Fruit fly (Drosophila melanogaster) S2 (cell line): ENCODE measurements around the gene CG43095.

Experiments
- CG8478 ChIP-seq: fragments of >200 bp; optimal IDR thresholded peaks from 2 replicates; lab custom pipeline; 2018
- CTCF ChIP-seq, 2 experiments: fragments of >200 bp; optimal IDR thresholded peaks; 2 replicates each; lab custom pipeline; 2018

DNA sequence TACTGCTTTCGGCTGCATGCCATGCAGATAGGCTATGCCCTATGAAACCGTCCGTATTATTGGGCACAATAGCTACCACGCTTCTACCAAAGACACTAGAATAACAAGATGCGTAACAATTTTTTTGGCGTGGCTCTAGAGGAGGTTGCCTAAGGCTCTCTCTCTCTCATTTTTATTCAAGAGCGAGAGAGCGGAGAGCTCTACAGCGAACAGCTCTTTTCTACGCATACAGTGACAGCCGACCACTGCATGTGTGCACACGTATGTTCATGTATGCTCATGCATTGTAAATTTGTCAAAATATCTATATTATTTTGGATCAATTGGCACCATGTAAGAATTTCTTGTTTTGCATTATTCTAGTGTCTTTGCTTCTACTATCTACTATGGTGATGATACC, 38.6 kb downstream of the CG43095 start:
- no peak for TF ChIP-seq CTCF (optimal IDR thresholded peaks at IDR 0.05; lab: Kevin White, UChicago)
- no peak for TF ChIP-seq CG8478 (lab: Kevin White, UChicago)
